Fruit fly (Drosophila melanogaster) whole organism, embryonic: Measurements from ENCODE around the gene CG15142.

Source experiments
- Atf3 ChIP-seq: fragments of 200-800 bp; sonication (Bioruptor generic); optimal IDR thresholded peaks from 3 replicates; lab custom pipeline; 2016; ENCODE audit warnings: missing biosample characterization, missing genetic modification characterization
- CG10543 ChIP-seq: fragments of 200-800 bp; sonication (Bioruptor generic); optimal IDR thresholded peaks from 3 replicates; lab custom pipeline; 2017; ENCODE audit warnings: missing biosample characterization, mild to moderate bottlenecking, missing genetic modification characterization, moderate library complexity
- CG12071 ChIP-seq: fragments of 200-800 bp; sonication (Bioruptor generic); optimal IDR thresholded peaks from 3 replicates; lab custom pipeline; 2018; ENCODE audit warnings: missing biosample characterization, mild to moderate bottlenecking, missing genetic modification characterization
- CG13624 ChIP-seq: fragments of 200-800 bp; sonication (Bioruptor generic); optimal IDR thresholded peaks from 2 replicates; lab custom pipeline; 2016; ENCODE audit warnings: missing biosample characterization, missing genetic modification characterization
- CG14860 ChIP-seq: fragments of 200-800 bp; sonication (Bioruptor generic); IDR thresholded peaks from 3 replicates; pipeline ENCODE4 v1.3.6; 2022; ENCODE audit warnings: missing biosample characterization, missing genetic modification characterization; ENCODE audit not compliant: partially characterized antibody
- CG16863 ChIP-seq: fragments of 200-800 bp; sonication (Bioruptor generic); optimal IDR thresholded peaks from 3 replicates; lab custom pipeline; 2016; ENCODE audit warnings: missing biosample characterization, missing genetic modification characterization
- CG2889 ChIP-seq: fragments of 200-800 bp; sonication (Bioruptor generic); IDR thresholded peaks from 3 replicates; pipeline ENCODE4 v1.3.6; 2022; ENCODE audit warnings: missing biosample characterization, missing genetic modification characterization
- CG33213 ChIP-seq: fragments of 200-800 bp; sonication (Bioruptor generic); optimal IDR thresholded peaks from 3 replicates; lab custom pipeline; 2016; ENCODE audit warnings: missing biosample characterization, missing genetic modification characterization
- CG3995 ChIP-seq: fragments of 200-800 bp; sonication (Bioruptor generic); optimal IDR thresholded peaks from 3 replicates; lab custom pipeline; 2016; ENCODE audit warnings: missing biosample characterization, missing genetic modification characterization
- CG4820 ChIP-seq: fragments of 200-800 bp; sonication (Bioruptor generic); optimal IDR thresholded peaks from 3 replicates; lab custom pipeline; 2016; ENCODE audit warnings: missing biosample characterization, missing genetic modification characterization
- CG5953 ChIP-seq: fragments of 200-800 bp; sonication (Bioruptor generic); IDR thresholded peaks from 2 replicates; pipeline ENCODE4 v1.3.6; 2022; ENCODE audit warnings: missing biosample characterization, missing genetic modification characterization
- CG7839 ChIP-seq: fragments of 200-800 bp; sonication (Bioruptor generic); optimal IDR thresholded peaks from 3 replicates; lab custom pipeline; 2018; ENCODE audit warnings: missing biosample characterization, mild to moderate bottlenecking, missing genetic modification characterization, moderate library complexity
- CG7963 ChIP-seq: fragments of 200-800 bp; sonication (Bioruptor generic); IDR thresholded peaks from 3 replicates; pipeline ENCODE4 v1.3.6; 2022; ENCODE audit warnings: missing biosample characterization, missing genetic modification characterization; ENCODE audit not compliant: partially characterized antibody
- CG8089 ChIP-seq: fragments of 200-800 bp; sonication (Bioruptor generic); optimal IDR thresholded peaks from 3 replicates; lab custom pipeline; 2016; ENCODE audit warnings: missing biosample characterization, missing genetic modification characterization
- CG8944 ChIP-seq: fragments of 200-800 bp; sonication (Bioruptor generic); optimal IDR thresholded peaks from 3 replicates; lab custom pipeline; 2016; ENCODE audit warnings: missing biosample characterization, missing genetic modification characterization
- Dbx ChIP-seq: fragments of 200-800 bp; sonication (Bioruptor generic); IDR thresholded peaks from 3 replicates; pipeline ENCODE4 v1.3.6; 2022; ENCODE audit warnings: missing biosample characterization, missing genetic modification characterization
- Deaf1 ChIP-seq: fragments of 200-800 bp; optimal IDR thresholded peaks from 3 replicates; lab custom pipeline; 2019; ENCODE audit warnings: missing biosample characterization, mild to moderate bottlenecking, missing genetic modification characterization, moderate library complexity
- Doc3 ChIP-seq: fragments of 200-800 bp; sonication (Bioruptor generic); IDR thresholded peaks from 3 replicates; pipeline ENCODE4 v1.3.6; 2022; ENCODE audit warnings: missing biosample characterization, missing genetic modification characterization; ENCODE audit not compliant: partially characterized antibody
- ERR ChIP-seq: fragments of 200-800 bp; sonication (Bioruptor generic); optimal IDR thresholded peaks from 2 replicates; lab custom pipeline; 2016; ENCODE audit warnings: missing biosample characterization, missing genetic modification characterization
- Ets97D ChIP-seq: fragments of 200-800 bp; sonication (Bioruptor generic); optimal IDR thresholded peaks from 3 replicates; lab custom pipeline; 2016; ENCODE audit warnings: missing biosample characterization, missing genetic modification characterization
- Kr ChIP-seq: fragments of 200-800 bp; sonication (Bioruptor generic); optimal IDR thresholded peaks from 2 replicates; lab custom pipeline; 2017; ENCODE audit warnings: missing biosample characterization, mild to moderate bottlenecking, missing genetic modification characterization
- Ptx1 ChIP-seq: fragments of 200-800 bp; sonication (Bioruptor generic); IDR thresholded peaks from 2 replicates; pipeline ENCODE4 v1.3.6; 2022; ENCODE audit warnings: missing biosample characterization, missing genetic modification characterization
- Trl ChIP-seq, 3 experiments: fragments of >200 bp in 2 of 3; fragments of 200-800 bp in 1 of 3; sonication (Bioruptor generic) in 1 of 3; optimal IDR thresholded peaks; 2 replicates in 1 of 3; 3 replicates in 2 of 3; lab custom pipeline; 2016 to 2017; ENCODE audit warnings: missing biosample characterization in 1 of 3, missing genetic modification characterization in 1 of 3
- YL-1 ChIP-seq: fragments of 200-800 bp; sonication (Bioruptor generic); optimal IDR thresholded peaks from 3 replicates; lab custom pipeline; 2017; ENCODE audit warnings: missing biosample characterization, mild to moderate bottlenecking, missing genetic modification characterization
- ac ChIP-seq: fragments of 200-800 bp; sonication (Bioruptor generic); optimal IDR thresholded peaks from 3 replicates; lab custom pipeline; 2017; ENCODE audit warnings: missing biosample characterization, mild to moderate bottlenecking, missing genetic modification characterization
- amos ChIP-seq: fragments of 200-800 bp; sonication (Bioruptor generic); IDR thresholded peaks from 2 replicates; pipeline ENCODE4 v1.3.6; 2022; ENCODE audit warnings: missing biosample characterization, missing genetic modification characterization; ENCODE audit not compliant: partially characterized antibody
- cg ChIP-seq: fragments of 200-800 bp; sonication (Bioruptor generic); optimal IDR thresholded peaks from 3 replicates; lab custom pipeline; 2019; ENCODE audit warnings: missing biosample characterization, mild to moderate bottlenecking, missing genetic modification characterization, moderate library complexity
- chif ChIP-seq, 2 experiments: fragments of 200-800 bp; sonication (Bioruptor generic); optimal IDR thresholded peaks; 3 replicates each; lab custom pipeline; 2016; ENCODE audit warnings: missing biosample characterization in 2 of 2, missing genetic modification characterization in 2 of 2
- ci ChIP-seq: fragments of 200-800 bp; sonication (Bioruptor generic); IDR thresholded peaks from 3 replicates; pipeline ENCODE4 v1.3.6; 2022; ENCODE audit warnings: missing biosample characterization, missing genetic modification characterization
- cwo ChIP-seq: fragments of 200-800 bp; sonication (Bioruptor generic); optimal IDR thresholded peaks from 3 replicates; lab custom pipeline; 2017; ENCODE audit warnings: missing biosample characterization, missing genetic modification characterization, mild to moderate bottlenecking, moderate library complexity, missing genetic modification reagents
- da ChIP-seq: fragments of 200-800 bp; sonication (Bioruptor generic); optimal IDR thresholded peaks from 2 replicates; lab custom pipeline; 2016; ENCODE audit warnings: missing biosample characterization, missing genetic modification characterization
- dan ChIP-seq: fragments of 200-800 bp; sonication (Bioruptor generic); IDR thresholded peaks from 2 replicates; pipeline ENCODE4 v1.3.6; 2022; ENCODE audit warnings: missing biosample characterization, missing genetic modification characterization
- ems ChIP-seq: fragments of 200-800 bp; sonication (Bioruptor generic); optimal IDR thresholded peaks from 3 replicates; lab custom pipeline; 2016; ENCODE audit warnings: missing biosample characterization, missing genetic modification characterization
- ftz-f1 ChIP-seq: fragments of 200-800 bp; sonication (Bioruptor generic); optimal IDR thresholded peaks from 2 replicates; lab custom pipeline; 2016; ENCODE audit warnings: missing biosample characterization, missing genetic modification characterization
- gt ChIP-seq: fragments of 200-800 bp; sonication (Bioruptor generic); IDR thresholded peaks from 2 replicates; pipeline ENCODE4 v1.3.6; 2022; ENCODE audit warnings: missing biosample characterization, missing genetic modification characterization
- insv ChIP-seq, 2 experiments: fragments of 200-800 bp; sonication (Bioruptor generic); optimal IDR thresholded peaks; 3 replicates each; lab custom pipeline; 2016 to 2018; ENCODE audit warnings: missing biosample characterization in 2 of 2, missing genetic modification characterization in 2 of 2
- luna ChIP-seq: fragments of 200-800 bp; sonication (Bioruptor generic); optimal IDR thresholded peaks from 2 replicates; lab custom pipeline; 2016; ENCODE audit warnings: missing biosample characterization, missing genetic modification characterization
- nau ChIP-seq: fragments of 200-800 bp; sonication (Bioruptor generic); optimal IDR thresholded peaks from 3 replicates; lab custom pipeline; 2017; ENCODE audit warnings: missing biosample characterization, mild to moderate bottlenecking, missing genetic modification characterization, missing genetic modification reagents
- nmo ChIP-seq: fragments of 200-800 bp; sonication (Bioruptor generic); optimal IDR thresholded peaks from 2 replicates; lab custom pipeline; 2018; ENCODE audit warnings: missing biosample characterization, mild to moderate bottlenecking, missing genetic modification characterization, moderate library complexity
- otp ChIP-seq: fragments of 200-800 bp; sonication (Bioruptor generic); IDR thresholded peaks from 3 replicates; pipeline ENCODE4, ENCODE4 v1.3.6; 2022; ENCODE audit warnings: missing biosample characterization, missing genetic modification characterization
- pb ChIP-seq: fragments of 200-800 bp; sonication (Bioruptor generic); optimal IDR thresholded peaks from 3 replicates; lab custom pipeline; 2016; ENCODE audit warnings: missing biosample characterization, missing genetic modification characterization
- pnt ChIP-seq: fragments of 200-800 bp; sonication (Bioruptor generic); optimal IDR thresholded peaks from 3 replicates; lab custom pipeline; 2016; ENCODE audit warnings: missing biosample characterization, missing genetic modification characterization
- repo ChIP-seq: fragments of 200-800 bp; sonication (Bioruptor generic); optimal IDR thresholded peaks from 2 replicates; lab custom pipeline; 2016; ENCODE audit warnings: missing biosample characterization, missing genetic modification characterization
- sc ChIP-seq, 3 experiments: fragments of >200 bp in 2 of 3; fragments of 200-800 bp in 1 of 3; sonication (Bioruptor generic) in 1 of 3; optimal IDR thresholded peaks; 2 replicates in 2 of 3; 3 replicates in 1 of 3; lab custom pipeline; 2017; ENCODE audit warnings: mild to moderate bottlenecking in 1 of 3, missing biosample characterization in 1 of 3, missing genetic modification characterization in 1 of 3, missing genetic modification reagents in 1 of 3
- sisA ChIP-seq: fragments of 200-800 bp; sonication (Bioruptor generic); IDR thresholded peaks from 2 replicates; pipeline ENCODE4 v1.3.6; 2022; ENCODE audit warnings: missing biosample characterization, missing genetic modification characterization
- stwl ChIP-seq: fragments of 200-800 bp; sonication (Bioruptor generic); optimal IDR thresholded peaks from 3 replicates; lab custom pipeline; 2018; ENCODE audit warnings: missing biosample characterization, mild to moderate bottlenecking, missing genetic modification characterization, moderate library complexity
- sug ChIP-seq: fragments of 200-800 bp; optimal IDR thresholded peaks from 2 replicates; lab custom pipeline; 2019; ENCODE audit warnings: missing biosample characterization, mild to moderate bottlenecking, missing genetic modification characterization, moderate library complexity
- tgo ChIP-seq: fragments of 200-800 bp; sonication (Bioruptor generic); IDR thresholded peaks from 3 replicates; pipeline ENCODE4 v1.3.6; 2022; ENCODE audit warnings: missing biosample characterization, missing genetic modification characterization
- tll ChIP-seq, 2 experiments: fragments of 200-800 bp in 1 of 2; fragments of >200 bp in 1 of 2; sonication (Bioruptor generic) in 1 of 2; optimal IDR thresholded peaks; 2 replicates each; lab custom pipeline; 2017 to 2019; ENCODE audit warnings: missing biosample characterization in 2 of 2, missing genetic modification characterization in 2 of 2, mild to moderate bottlenecking in 1 of 2, moderate library complexity in 1 of 2

Gene CG15142

dm6 chr2L:17484174-17484573, 14.4 kb downstream of the CG15142 start, which contains the start of the genes GCS2beta and CG5131:
GCS2beta (minus strand) TSS chr2L:17484307.
CG5131 (plus strand) TSS chr2L:17484501.
- TF ChIP-seq otp (GFP tag; lab: Robert Waterston, UW) (peak; percentile 75; the same call in 2 of the 3 replicates), ftz-f1 (peak; percentile 58), CG33213 (GFP tag; lab: Kevin White, UChicago) (peak; percentile 93), dan (GFP tag; lab: Robert Waterston, UW) (0 out of 2 replicates have a peak, but pooled peaks have one; percentile 54), gt (peak; percentile 75), CG14860 (GFP tag; lab: Robert Waterston, UW) (peak; percentile 88), sug (tag; lab: Kevin White, UChicago) (peak; percentile 89), Kr (GFP tag; lab: Kevin White, UChicago) (no peak), luna (GFP tag; lab: Kevin White, UChicago) (peak; percentile 92), amos (GFP tag; lab: Robert Waterston, UW) (peak; percentile 85), tgo (GFP tag; lab: Robert Waterston, UW) (peak; percentile 91), CG16863 (peak; percentile 95), pb (GFP tag; lab: Kevin White, UChicago) (peak; percentile 89), CG12071 (peak; percentile 82), Trl (optimal IDR thresholded peaks at IDR 0.05; lab: Kevin White, UChicago) (no peak), Trl (GFP tag; optimal IDR thresholded peaks at IDR 0.05; lab: Kevin White, UChicago) (peak; percentile 98), insv (GFP tag; optimal IDR thresholded peaks at IDR 0.05; lab: Kevin White, UChicago) (peak in 1 of 2 experiments; percentile 39), CG13624 (GFP tag; lab: Kevin White, UChicago) (peak; percentile 96), Ets97D (peak; percentile 92), CG3995 (GFP tag; lab: Kevin White, UChicago) (peak; percentile 71), CG10543 (GFP tag; lab: Kevin White, UChicago) (peak; percentile 71), CG8089 (GFP tag; lab: Kevin White, UChicago) (peak; percentile 90), CG7839 (tag; lab: Kevin White, UChicago) (peak; percentile 89), tll (GFP tag; optimal IDR thresholded peaks at IDR 0.05; lab: Kevin White, UChicago) (no peak), CG7963 (GFP tag; lab: Robert Waterston, UW) (peak; percentile 55; the same call in 2 of the 3 replicates), da (GFP tag; lab: Kevin White, UChicago) (peak; percentile 88), ci (peak; percentile 95), ac (GFP tag; lab: Kevin White, UChicago) (peak; percentile 48), cg (GFP tag; lab: Kevin White, UChicago) (no peak), CG2889 (GFP tag; lab: Robert Waterston, UW) (peak; percentile 94), CG5953 (GFP tag; lab: Robert Waterston, UW) (peak; percentile 80), CG4820 (GFP tag; lab: Kevin White, UChicago) (peak; percentile 92), sisA (peak; percentile 95), Deaf1 (tag; lab: Kevin White, UChicago) (no peak), Ptx1 (GFP tag; lab: Robert Waterston, UW) (peak; percentile 96), stwl (tag; lab: Kevin White, UChicago) (peak; percentile 79), nmo (GFP tag; lab: Kevin White, UChicago) (peak; percentile 96), cwo (GFP tag; lab: Kevin White, UChicago) (peak; percentile 83), Dbx (GFP tag; lab: Robert Waterston, UW) (peak; percentile 95), ERR (peak; percentile 95), YL-1 (peak; percentile 88), CG8944 (GFP tag; lab: Kevin White, UChicago) (peak; percentile 97), ems (GFP tag; lab: Kevin White, UChicago) (peak; percentile 93), repo (GFP tag; lab: Kevin White, UChicago) (peak; percentile 89), pnt (GFP tag; lab: Kevin White, UChicago) (peak; percentile 97), Doc3 (GFP tag; lab: Robert Waterston, UW) (peak; percentile 94), Atf3 (GFP tag; lab: Kevin White, UChicago) (peak; percentile 91), nau (GFP tag; lab: Kevin White, UChicago) (peak; percentile 85), sc (optimal IDR thresholded peaks at IDR 0.05; lab: Kevin White, UChicago) (no peak), sc (GFP tag; optimal IDR thresholded peaks at IDR 0.05; lab: Kevin White, UChicago) (peak; percentile 72), chif (GFP tag; optimal IDR thresholded peaks at IDR 0.05; lab: Kevin White, UChicago) (peak; percentile 95 to 96)
